Worm (Caenorhabditis elegans) whole organism, L4 larva: ENCODE measurements around the gene cut-5.

Source experiments
- skn-1 ChIP-seq: fragments of 150-350 bp; optimal IDR thresholded peaks from 2 replicates; lab custom pipeline; 2014; ENCODE audit warnings: missing biosample characterization, missing genetic modification characterization
- unc-62 ChIP-seq, 3 experiments: fragments of 150-350 bp in 1 of 3; sonication (generic microtip); optimal IDR thresholded peaks in 2 of 3; peaks in 1 of 3; 1 replicate in 1 of 3; 2 replicates in 2 of 3; lab custom pipeline; 2014 to 2017; ENCODE audit warnings: missing biosample characterization in 3 of 3, missing genetic modification characterization in 3 of 3, missing genetic modification reagents in 3 of 3, missing genotype in 1 of 3
- zfp-3 ChIP-seq: fragments of 200-800 bp; sonication (Bioruptor generic); conservative IDR thresholded peaks from 2 replicates; pipeline ENCODE4 v1.3.6; 2022; ENCODE audit warnings: missing genetic modification reagents, missing genetic modification characterization, missing compliant biosample characterization

ce11 chrX:10301920-10302319, 36.1 kb downstream of the cut-5 start:
- TF ChIP-seq unc-62 (GFP tag; optimal IDR thresholded peaks at IDR 0.05 in 1 of 2; lab: Kevin White, UChicago) (no peak), unc-62 (tag; optimal IDR thresholded peaks at IDR 0.05; lab: Kevin White, UChicago) (no peak), zfp-3 (no peak), skn-1 (tag; lab: Kevin White, UChicago) (no peak)
